Worm (Caenorhabditis elegans): ENCODE data around the gene ehs-1.

ce11 chrII:5872414-5872813 is 51.9 kb downstream of the ehs-1 start:
- TF ChIP-seq ces-1 (GFP tag; optimal IDR thresholded peaks at IDR 0.05), result no peak
- TF ChIP-seq sptf-1 (tag; optimal IDR thresholded peaks at IDR 0.05), result no peak
- TF ChIP-seq elt-3 (tag; optimal IDR thresholded peaks at IDR 0.05), result no peak

All from whole organism, mixed stage, embryonic.